Worm (Caenorhabditis elegans): Measurements from ENCODE around the gene srg-33.

ce11 chrV:8266232-8266631, 25.6 kb upstream of the srg-33 start, which contains the start of gene F21F8.5:
- TF ChIP-seq snpc-4 (tag; optimal IDR thresholded peaks at IDR 0.05) (no peak), ceh-39 (tag; optimal IDR thresholded peaks at IDR 0.05) (no peak), mab-5 (tag; optimal IDR thresholded peaks at IDR 0.05) (no peak), sptf-1 (tag; optimal IDR thresholded peaks at IDR 0.05) (no peak), hlh-1 (tag; optimal IDR thresholded peaks at IDR 0.05) (no peak), lin-13 (tag; optimal IDR thresholded peaks at IDR 0.05) (no peak)
